Worm (Caenorhabditis elegans): ENCODE results near the gene nas-24.

- TF ChIP-seq T22C8.4 (GFP tag; IDR thresholded peaks at IDR 0.05) = no peak
- no peak for TF ChIP-seq cog-1 (tag; optimal IDR thresholded peaks at IDR 0.05)
- no peak for TF ChIP-seq flt-1 (GFP tag; IDR thresholded peaks at IDR 0.05)
- no peak for TF ChIP-seq med-1 (GFP tag; optimal IDR thresholded peaks at IDR 0.05; ENCODE audit: insufficient read depth)
Measured at ce11 chrV:13787225-13787898, 18.2 kb downstream of the nas-24 start, which contains the start of the genes F53C11.4 and F53C11.5.
